Worm (Caenorhabditis elegans): ENCODE results near the gene pals-38.

DNA sequence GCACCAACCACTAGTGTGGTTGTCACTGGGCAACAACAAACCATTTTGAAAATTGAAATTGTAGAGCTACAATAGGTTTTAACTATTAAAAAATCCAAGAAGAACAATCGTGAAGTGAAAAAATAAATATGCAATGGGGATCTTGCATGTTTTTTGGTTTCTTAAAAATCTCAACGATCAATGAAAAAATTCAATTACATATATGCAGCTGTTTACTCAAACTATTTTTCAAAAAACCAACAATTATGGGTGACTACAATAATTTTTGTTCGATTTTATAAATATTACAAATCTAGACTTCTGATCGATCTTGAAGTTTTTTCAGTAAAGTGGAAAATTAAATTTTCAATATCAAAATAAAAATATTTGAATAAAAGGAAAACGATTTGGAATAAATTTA lies 38.3 kb downstream of the pals-38 start, which contains the start of gene cdr-4:
- TF ChIP-seq unc-39 (tag; optimal IDR thresholded peaks at IDR 0.05) (no peak), ama-1 (optimal IDR thresholded peaks at IDR 0.05) (no peak), lin-39 (tag; optimal IDR thresholded peaks at IDR 0.05) (no peak), pha-4 (tag; optimal IDR thresholded peaks at IDR 0.05) (no peak), unc-62 (GFP tag; optimal IDR thresholded peaks at IDR 0.05) (no peak), ZK546.5 (tag; optimal IDR thresholded peaks at IDR 0.05) (no peak)

Measured in whole organism, L3 larva.